Worm (Caenorhabditis elegans) whole organism, early embryonic: ENCODE results near the gene ncx-5.

Source experiments
- B0310.2 ChIP-seq: sonication (generic microtip); optimal IDR thresholded peaks from 2 replicates; lab custom pipeline; 2016; ENCODE audit warnings: mild to moderate bottlenecking, missing genetic modification characterization, missing compliant biosample characterization
- F13C5.2 ChIP-seq: sonication (generic microtip); optimal IDR thresholded peaks from 2 replicates; lab custom pipeline; 2017; ENCODE audit warnings: mild to moderate bottlenecking, missing genetic modification characterization, inconsistent platforms, missing compliant biosample characterization
- aly-1 ChIP-seq: sonication (generic microtip); optimal IDR thresholded peaks from 2 replicates; lab custom pipeline; 2016; ENCODE audit warnings: missing genetic modification characterization, missing compliant biosample characterization
- ama-1 ChIP-seq: fragments of 150-350 bp; optimal IDR thresholded peaks from 2 replicates; lab custom pipeline; 2014
- ceh-13 ChIP-seq: fragments of 200-800 bp; sonication (Bioruptor generic); optimal IDR thresholded peaks from 2 replicates; lab custom pipeline; 2018; ENCODE audit warnings: mild to moderate bottlenecking, missing genetic modification characterization, missing compliant biosample characterization
- ceh-36 ChIP-seq: sonication (generic microtip); optimal IDR thresholded peaks from 2 replicates; lab custom pipeline; 2016; ENCODE audit warnings: missing genetic modification characterization, inconsistent platforms, missing compliant biosample characterization
- ets-7 ChIP-seq: sonication (generic microtip); optimal IDR thresholded peaks from 2 replicates; lab custom pipeline; 2016; ENCODE audit warnings: missing genotype, missing genetic modification characterization, missing compliant biosample characterization
- flt-1 ChIP-seq: fragments of 200-800 bp; sonication (Bioruptor generic); IDR thresholded peaks from 2 replicates; pipeline ENCODE4 v1.3.6; 2022; ENCODE audit warnings: missing genetic modification characterization, missing compliant biosample characterization
- hmbx-1 ChIP-seq: sonication (generic microtip); optimal IDR thresholded peaks from 2 replicates; lab custom pipeline; 2016; ENCODE audit warnings: mild to moderate bottlenecking, missing genetic modification characterization, missing compliant biosample characterization
- hmg-4 ChIP-seq: fragments of 200-800 bp; sonication (Bioruptor generic); optimal IDR thresholded peaks from 2 replicates; lab custom pipeline; 2018; ENCODE audit warnings: mild to moderate bottlenecking, missing genetic modification characterization, missing compliant biosample characterization
- hnd-1 ChIP-seq: sonication (generic microtip); optimal IDR thresholded peaks from 2 replicates; lab custom pipeline; 2016; ENCODE audit warnings: missing genetic modification characterization, missing compliant biosample characterization
- pes-1 ChIP-seq: fragments of 200-800 bp; sonication (Bioruptor generic); IDR thresholded peaks from 2 replicates; pipeline ENCODE4 v1.3.6; 2022; ENCODE audit warnings: missing genetic modification reagents, missing genetic modification characterization, missing compliant biosample characterization
- scrt-1 ChIP-seq: fragments of 200-800 bp; sonication (Bioruptor generic); IDR thresholded peaks from 2 replicates; pipeline ENCODE4 v1.3.6; 2022; ENCODE audit warnings: missing genetic modification characterization, missing compliant biosample characterization
- sea-1 ChIP-seq: fragments of 200-800 bp; sonication (Bioruptor generic); conservative IDR thresholded peaks from 2 replicates; pipeline ENCODE4 v1.3.6; 2022; ENCODE audit warnings: missing genetic modification characterization, missing compliant biosample characterization
- tbx-11 ChIP-seq: fragments of 200-800 bp; sonication (Bioruptor generic); IDR thresholded peaks from 2 replicates; pipeline ENCODE4 v1.3.6; 2022; ENCODE audit warnings: missing genetic modification characterization, missing compliant biosample characterization
- tbx-37 ChIP-seq: fragments of 200-800 bp; sonication (Bioruptor generic); conservative IDR thresholded peaks from 2 replicates; pipeline ENCODE4 v1.3.6; 2022; ENCODE audit warnings: missing genetic modification reagents, missing genetic modification characterization, missing compliant biosample characterization
- tra-4 ChIP-seq: sonication (generic microtip); optimal IDR thresholded peaks from 2 replicates; lab custom pipeline; 2017; ENCODE audit warnings: missing genetic modification characterization, missing compliant biosample characterization

Gene ncx-5

ce11 chrV:10503011-10503410, 13.1 kb upstream of the ncx-5 start, which contains the start of gene C35A5.11:
Gene C35A5.11 (minus strand): TSS chrV:10503111.
- TF ChIP-seq tra-4 (tag; lab: Kevin White, UChicago), result no peak
- no peak for TF ChIP-seq tbx-37
- TF ChIP-seq ceh-13 (GFP tag; lab: Kevin White, UChicago), result no peak
- TF ChIP-seq hnd-1 (tag; lab: Kevin White, UChicago), result no peak
- no peak for TF ChIP-seq B0310.2 (tag; lab: Kevin White, UChicago)
- no peak for TF ChIP-seq scrt-1
- TF ChIP-seq hmg-4, result no peak
- TF ChIP-seq pes-1 (GFP tag; lab: Robert Waterston, UW), result no peak
- TF ChIP-seq ceh-36 (tag; lab: Kevin White, UChicago), result no peak
- no peak for TF ChIP-seq tbx-11 (GFP tag; lab: Robert Waterston, UW)
- TF ChIP-seq ets-7 (tag; lab: Kevin White, UChicago), result no peak

DNA sequence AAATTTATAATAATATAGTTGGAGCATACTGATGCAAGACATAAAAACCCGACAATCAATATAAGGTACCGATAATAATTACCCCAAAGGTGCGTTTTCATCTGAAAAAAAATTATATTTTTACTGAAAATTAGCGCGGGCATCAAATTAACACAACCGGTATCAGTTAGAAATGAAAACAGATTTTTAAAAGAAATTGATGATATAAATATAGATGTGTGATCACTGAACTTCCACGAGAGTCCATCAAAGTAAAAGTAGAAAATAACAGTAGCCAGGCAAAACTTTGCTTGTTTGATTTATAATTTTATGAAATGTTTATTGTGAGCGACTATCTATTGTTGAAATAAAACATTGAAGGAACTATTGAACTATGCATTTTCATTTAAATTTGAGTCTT, 11.4 kb upstream of the ncx-5 start, which contains the start of gene C35A5.3:
Gene C35A5.3, minus strand, starts transcription at position 101 of the 400 bp plus-strand sequence.
- TF ChIP-seq ets-7 (tag; lab: Kevin White, UChicago), result no peak
- TF ChIP-seq tbx-11 (GFP tag; lab: Robert Waterston, UW), result no peak
- no peak for TF ChIP-seq tra-4 (tag; lab: Kevin White, UChicago)
- TF ChIP-seq hmg-4, result no peak
- no peak for TF ChIP-seq flt-1
- no peak for TF ChIP-seq pes-1 (GFP tag; lab: Robert Waterston, UW)
- TF ChIP-seq ceh-13 (GFP tag; lab: Kevin White, UChicago), result no peak
- no peak for TF ChIP-seq hmbx-1 (tag; lab: Kevin White, UChicago)
- no peak for TF ChIP-seq F13C5.2
- TF ChIP-seq B0310.2 (tag; lab: Kevin White, UChicago), result no peak
- TF ChIP-seq ama-1 (lab: Kevin White, UChicago), result no peak
- no peak for TF ChIP-seq hnd-1 (tag; lab: Kevin White, UChicago)
- TF ChIP-seq ceh-36 (tag; lab: Kevin White, UChicago), result no peak
- TF ChIP-seq aly-1 (tag; lab: Kevin White, UChicago), result no peak
- TF ChIP-seq tbx-37, result no peak
- TF ChIP-seq scrt-1, result no peak

- no peak for TF ChIP-seq pes-1 (GFP tag; lab: Robert Waterston, UW)
- no peak for TF ChIP-seq ama-1 (lab: Kevin White, UChicago)
- TF ChIP-seq hnd-1 (tag; lab: Kevin White, UChicago), result no peak
- no peak for TF ChIP-seq B0310.2 (tag; lab: Kevin White, UChicago)
- no peak for TF ChIP-seq sea-1
- TF ChIP-seq tbx-11 (GFP tag; lab: Robert Waterston, UW), result no peak
- no peak for TF ChIP-seq F13C5.2
- TF ChIP-seq tra-4 (tag; lab: Kevin White, UChicago), result no peak
- no peak for TF ChIP-seq scrt-1
- TF ChIP-seq aly-1 (tag; lab: Kevin White, UChicago), result no peak
- no peak for TF ChIP-seq ceh-13 (GFP tag; lab: Kevin White, UChicago)
Measured at ce11 chrV:10496733-10497132, 6.8 kb upstream of the ncx-5 start, which contains the start of gene C35A5.4. Gene C35A5.4 (plus strand): TSS chrV:10497033.

DNA sequence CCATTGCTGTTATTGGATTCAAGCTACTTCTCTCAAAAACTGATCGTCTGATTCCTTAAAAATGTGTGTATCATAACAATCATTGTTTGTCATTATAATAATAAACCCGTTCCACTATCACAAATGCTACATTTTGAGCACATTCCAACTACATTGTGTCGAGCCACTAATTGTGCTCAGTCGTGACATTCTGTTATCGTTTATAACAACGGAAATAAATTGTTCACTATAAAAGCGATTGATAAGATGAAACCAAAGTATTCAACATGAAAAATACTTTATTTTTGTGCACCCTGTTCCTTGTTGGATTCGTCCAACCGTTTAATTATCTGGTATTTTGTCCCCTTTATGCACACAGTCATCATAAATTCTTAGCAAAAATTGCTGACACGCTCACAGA, 3.3 kb upstream of the ncx-5 start, which contains the start of gene ugt-33:
Gene ugt-33, plus strand, starts transcription at position 260 of the 400 bp plus-strand sequence.
- TF ChIP-seq B0310.2 (tag; lab: Kevin White, UChicago) (no peak), sea-1 (no peak), tbx-11 (GFP tag; lab: Robert Waterston, UW) (no peak), ceh-36 (tag; lab: Kevin White, UChicago) (no peak), ets-7 (tag; lab: Kevin White, UChicago) (no peak), tra-4 (tag; lab: Kevin White, UChicago) (no peak), ceh-13 (GFP tag; lab: Kevin White, UChicago) (no peak), tbx-37 (no peak), hnd-1 (tag; lab: Kevin White, UChicago) (no peak), hmg-4 (no peak), aly-1 (tag; lab: Kevin White, UChicago) (no peak), pes-1 (GFP tag; lab: Robert Waterston, UW) (no peak), scrt-1 (no peak), ama-1 (lab: Kevin White, UChicago) (no peak), flt-1 (no peak), F13C5.2 (no peak)

DNA sequence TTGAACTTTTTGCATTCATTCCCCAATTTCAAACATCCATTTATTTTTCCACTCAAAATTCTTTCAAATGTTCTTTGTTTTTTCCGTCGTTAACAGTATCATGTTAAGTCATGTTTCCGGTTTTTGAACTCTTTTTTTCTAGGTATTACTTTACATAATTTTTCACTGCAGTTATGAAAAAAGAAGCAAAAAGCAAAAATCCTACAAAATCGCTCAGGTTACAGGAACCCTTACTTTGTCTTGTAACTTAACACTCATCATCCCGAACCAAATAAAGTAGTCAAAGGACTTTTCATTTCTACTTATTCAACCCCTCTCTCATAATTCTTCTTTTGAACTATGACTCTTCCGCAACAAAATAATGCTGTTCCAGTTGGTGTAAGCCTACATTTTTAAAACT, 1.5 kb upstream of the ncx-5 start, which contains the start of gene aqp-5:
Gene aqp-5, plus strand, starts transcription at position 301 of the 400 bp plus-strand sequence.
- TF ChIP-seq ceh-13 (GFP tag; lab: Kevin White, UChicago), result no peak
- no peak for TF ChIP-seq hnd-1 (tag; lab: Kevin White, UChicago)
- TF ChIP-seq ets-7 (tag; lab: Kevin White, UChicago), result no peak
- no peak for TF ChIP-seq tra-4 (tag; lab: Kevin White, UChicago)
- TF ChIP-seq sea-1, result no peak
- TF ChIP-seq tbx-37, result no peak
- no peak for TF ChIP-seq aly-1 (tag; lab: Kevin White, UChicago)
- no peak for TF ChIP-seq ama-1 (lab: Kevin White, UChicago)
- TF ChIP-seq hmbx-1 (tag; lab: Kevin White, UChicago), result no peak
- no peak for TF ChIP-seq tbx-11 (GFP tag; lab: Robert Waterston, UW)
- no peak for TF ChIP-seq scrt-1
- no peak for TF ChIP-seq pes-1 (GFP tag; lab: Robert Waterston, UW)
- no peak for TF ChIP-seq flt-1
- no peak for TF ChIP-seq F13C5.2
- no peak for TF ChIP-seq B0310.2 (tag; lab: Kevin White, UChicago)
- no peak for TF ChIP-seq hmg-4
- TF ChIP-seq ceh-36 (tag; lab: Kevin White, UChicago), result no peak

ce11 chrV:10485389-10485788, 4.5 kb downstream of the ncx-5 start:
- TF ChIP-seq hmg-4 (no peak), tbx-11 (GFP tag; lab: Robert Waterston, UW) (no peak), F13C5.2 (no peak), hnd-1 (tag; lab: Kevin White, UChicago) (no peak), ama-1 (lab: Kevin White, UChicago) (no peak), aly-1 (tag; lab: Kevin White, UChicago) (no peak), B0310.2 (tag; lab: Kevin White, UChicago) (no peak), hmbx-1 (tag; lab: Kevin White, UChicago) (no peak), ets-7 (tag; lab: Kevin White, UChicago) (no peak), sea-1 (no peak), scrt-1 (no peak), ceh-36 (tag; lab: Kevin White, UChicago) (no peak), tbx-37 (no peak), flt-1 (no peak)

- TF ChIP-seq flt-1 (no peak), ceh-13 (GFP tag; lab: Kevin White, UChicago) (no peak), ama-1 (lab: Kevin White, UChicago) (no peak), hnd-1 (tag; lab: Kevin White, UChicago) (no peak), B0310.2 (tag; lab: Kevin White, UChicago) (no peak), F13C5.2 (no peak), aly-1 (tag; lab: Kevin White, UChicago) (no peak), hmbx-1 (tag; lab: Kevin White, UChicago) (no peak), tbx-37 (no peak), ets-7 (tag; lab: Kevin White, UChicago) (no peak), tbx-11 (GFP tag; lab: Robert Waterston, UW) (no peak), sea-1 (no peak), ceh-36 (tag; lab: Kevin White, UChicago) (no peak), tra-4 (tag; lab: Kevin White, UChicago) (no peak)
Measured at ce11 chrV:10484640-10485039, 5.3 kb downstream of the ncx-5 start, which contains the start of gene Y32F6B.1. Gene Y32F6B.1 (minus strand): TSS chrV:10484740.
